Fruit fly (Drosophila melanogaster) whole organism, embryonic: Measurements from ENCODE around the gene Gr64b.
A peak's percentile ranks its signal among the peaks of the same experiment; 100 is the strongest.

Source experiments
- Antp ChIP-seq: fragments of 200-800 bp; sonication (Bioruptor generic); optimal IDR thresholded peaks from 3 replicates; lab custom pipeline; 2016; ENCODE audit warnings: missing biosample characterization, missing genetic modification characterization
- B-H1 ChIP-seq: fragments of 200-800 bp; sonication (Bioruptor generic); IDR thresholded peaks from 3 replicates; pipeline ENCODE4 v1.3.6; 2022; ENCODE audit warnings: missing biosample characterization, missing genetic modification characterization
- CG10366 ChIP-seq: fragments of 200-800 bp; sonication (Bioruptor generic); IDR thresholded peaks from 2 replicates; pipeline ENCODE4 v1.3.6; 2022; ENCODE audit warnings: missing biosample characterization, missing genetic modification characterization
- CG10543 ChIP-seq: fragments of 200-800 bp; sonication (Bioruptor generic); optimal IDR thresholded peaks from 3 replicates; lab custom pipeline; 2017; ENCODE audit warnings: missing biosample characterization, mild to moderate bottlenecking, missing genetic modification characterization, moderate library complexity
- CG11247 ChIP-seq: fragments of 200-800 bp; sonication (Bioruptor generic); IDR thresholded peaks from 2 replicates; pipeline ENCODE4 v1.3.6; 2022; ENCODE audit warnings: missing biosample characterization, missing genetic modification characterization
- CG11504 ChIP-seq: fragments of 200-800 bp; sonication (Bioruptor generic); optimal IDR thresholded peaks from 3 replicates; lab custom pipeline; 2019; ENCODE audit warnings: missing biosample characterization, mild to moderate bottlenecking, missing genetic modification characterization, moderate library complexity
- CG11696 ChIP-seq: fragments of 200-800 bp; sonication (Bioruptor generic); IDR thresholded peaks from 2 replicates; pipeline ENCODE4 v1.3.6; 2022; ENCODE audit warnings: missing biosample characterization, missing genetic modification characterization
- CG15269 ChIP-seq: fragments of 200-800 bp; sonication (Bioruptor generic); optimal IDR thresholded peaks from 2 replicates; lab custom pipeline; 2018; ENCODE audit warnings: missing biosample characterization, mild to moderate bottlenecking, missing genetic modification characterization, moderate library complexity
- CG15601 ChIP-seq: fragments of 200-800 bp; sonication (Bioruptor generic); optimal IDR thresholded peaks from 3 replicates; lab custom pipeline; 2019; ENCODE audit warnings: missing biosample characterization, mild to moderate bottlenecking, missing genetic modification characterization, moderate library complexity
- CG16813 ChIP-seq: fragments of 200-800 bp; sonication (Bioruptor generic); IDR thresholded peaks from 3 replicates; pipeline ENCODE4 v1.3.6; 2022; ENCODE audit warnings: missing biosample characterization, missing genetic modification characterization; ENCODE audit not compliant: partially characterized antibody
- CG17385 ChIP-seq: fragments of 200-800 bp; sonication (Bioruptor generic); optimal IDR thresholded peaks from 3 replicates; lab custom pipeline; 2018; ENCODE audit warnings: missing biosample characterization, mild to moderate bottlenecking, missing genetic modification characterization
- CG2129 ChIP-seq: fragments of 200-800 bp; sonication (Bioruptor generic); IDR thresholded peaks from 2 replicates; pipeline ENCODE4 v1.3.6; 2022; ENCODE audit warnings: missing biosample characterization, missing genetic modification characterization; ENCODE audit not compliant: partially characterized antibody
- CG31224 ChIP-seq: fragments of 200-800 bp; sonication (Bioruptor generic); IDR thresholded peaks from 2 replicates; pipeline ENCODE4 v1.3.6; 2022; ENCODE audit warnings: missing biosample characterization, missing genetic modification characterization
- CG4820 ChIP-seq: fragments of 200-800 bp; sonication (Bioruptor generic); optimal IDR thresholded peaks from 3 replicates; lab custom pipeline; 2016; ENCODE audit warnings: missing biosample characterization, missing genetic modification characterization
- CG6854 ChIP-seq: fragments of 200-800 bp; sonication (Bioruptor generic); optimal IDR thresholded peaks from 3 replicates; lab custom pipeline; 2017; ENCODE audit warnings: missing biosample characterization, mild to moderate bottlenecking, missing genetic modification characterization
- CG9437 ChIP-seq: fragments of 200-800 bp; sonication (Bioruptor generic); optimal IDR thresholded peaks from 2 replicates; lab custom pipeline; 2018; ENCODE audit warnings: missing biosample characterization, mild to moderate bottlenecking, missing genetic modification characterization
- CG9797 ChIP-seq: fragments of 200-800 bp; sonication (Bioruptor generic); optimal IDR thresholded peaks from 3 replicates; lab custom pipeline; 2018; ENCODE audit warnings: missing biosample characterization, mild to moderate bottlenecking, missing genetic modification characterization
- CG9876 ChIP-seq: fragments of 200-800 bp; sonication (Bioruptor generic); optimal IDR thresholded peaks from 2 replicates; lab custom pipeline; 2016; ENCODE audit warnings: missing biosample characterization, missing genetic modification characterization
- Dek ChIP-seq: fragments of 200-800 bp; sonication (Bioruptor generic); optimal IDR thresholded peaks from 3 replicates; lab custom pipeline; 2019; ENCODE audit warnings: missing biosample characterization, mild to moderate bottlenecking, missing genetic modification characterization, moderate library complexity
- Fer3 ChIP-seq: fragments of 200-800 bp; sonication (Bioruptor generic); optimal IDR thresholded peaks from 2 replicates; lab custom pipeline; 2018; ENCODE audit warnings: missing biosample characterization, mild to moderate bottlenecking, missing genetic modification characterization, moderate library complexity
- GATAe ChIP-seq: fragments of 200-800 bp; sonication (Bioruptor generic); conservative IDR thresholded peaks from 2 replicates; pipeline ENCODE4 v1.3.6; 2022; ENCODE audit warnings: missing biosample characterization, missing genetic modification characterization
- HmgD ChIP-seq: fragments of 200-800 bp; sonication (Bioruptor generic); optimal IDR thresholded peaks from 3 replicates; lab custom pipeline; 2016; ENCODE audit warnings: missing biosample characterization, missing genetic modification characterization
- Hr78 ChIP-seq, 2 experiments: fragments of 200-800 bp in 1 of 2; fragments of >200 bp in 1 of 2; sonication (Bioruptor generic) in 1 of 2; optimal IDR thresholded peaks; 2 replicates each; lab custom pipeline; 2017 to 2019; ENCODE audit warnings: missing biosample characterization in 2 of 2, missing genetic modification characterization in 2 of 2, mild to moderate bottlenecking in 1 of 2, moderate library complexity in 1 of 2
- Oli ChIP-seq: fragments of 200-800 bp; sonication (Bioruptor generic); optimal IDR thresholded peaks from 2 replicates; lab custom pipeline; 2018; ENCODE audit warnings: missing biosample characterization, mild to moderate bottlenecking, missing genetic modification characterization, moderate library complexity
- Ravus ChIP-seq: fragments of 200-800 bp; sonication (Bioruptor generic); IDR thresholded peaks from 2 replicates; pipeline ENCODE4 v1.3.6; 2022; ENCODE audit warnings: missing biosample characterization, missing genetic modification characterization
- Six4 ChIP-seq: fragments of 200-800 bp; sonication (Bioruptor generic); optimal IDR thresholded peaks from 2 replicates; lab custom pipeline; 2016; ENCODE audit warnings: missing biosample characterization, missing genetic modification characterization
- Taf1 ChIP-seq: fragments of 200-800 bp; sonication (Bioruptor generic); IDR thresholded peaks from 2 replicates; pipeline ENCODE4 v1.3.6; 2022; ENCODE audit warnings: missing biosample characterization, missing genetic modification characterization
- Usf ChIP-seq: fragments of 200-800 bp; sonication (Bioruptor generic); optimal IDR thresholded peaks from 2 replicates; lab custom pipeline; 2017; ENCODE audit warnings: missing genotype, missing biosample characterization, missing genetic modification characterization
- Vsx1 ChIP-seq: fragments of 200-800 bp; sonication (Bioruptor generic); optimal IDR thresholded peaks from 2 replicates; lab custom pipeline; 2017; ENCODE audit warnings: missing biosample characterization, mild to moderate bottlenecking, missing genetic modification characterization, missing genetic modification reagents
- al ChIP-seq: fragments of 200-800 bp; sonication (Bioruptor generic); IDR thresholded peaks from 2 replicates; pipeline ENCODE4 v1.3.6; 2022; ENCODE audit warnings: missing biosample characterization, missing genetic modification characterization
- bigmax ChIP-seq: fragments of 200-800 bp; sonication (Bioruptor generic); optimal IDR thresholded peaks from 2 replicates; lab custom pipeline; 2018; ENCODE audit warnings: missing biosample characterization, mild to moderate bottlenecking, missing genetic modification characterization
- cas ChIP-seq: fragments of 200-800 bp; sonication (Bioruptor generic); IDR thresholded peaks from 2 replicates; pipeline ENCODE4 v1.3.6; 2022; ENCODE audit warnings: missing biosample characterization, missing genetic modification characterization
- croc ChIP-seq: fragments of 200-800 bp; sonication (Bioruptor generic); conservative IDR thresholded peaks from 3 replicates; pipeline ENCODE4 v1.3.6; 2022; ENCODE audit warnings: missing biosample characterization, missing genetic modification characterization
- fu2 ChIP-seq: fragments of 200-800 bp; sonication (Bioruptor generic); optimal IDR thresholded peaks from 2 replicates; lab custom pipeline; 2016; ENCODE audit warnings: missing biosample characterization, missing genetic modification characterization
- gcm2 ChIP-seq: fragments of 200-800 bp; sonication (Bioruptor generic); optimal IDR thresholded peaks from 2 replicates; lab custom pipeline; 2016; ENCODE audit warnings: missing biosample characterization, missing genetic modification characterization
- p53 ChIP-seq: fragments of 200-800 bp; sonication (Bioruptor generic); optimal IDR thresholded peaks from 2 replicates; lab custom pipeline; 2016; ENCODE audit warnings: missing biosample characterization, missing genetic modification characterization
- pb ChIP-seq: fragments of 200-800 bp; sonication (Bioruptor generic); optimal IDR thresholded peaks from 3 replicates; lab custom pipeline; 2016; ENCODE audit warnings: missing biosample characterization, missing genetic modification characterization
- psq ChIP-seq: fragments of 200-800 bp; sonication (Bioruptor generic); optimal IDR thresholded peaks from 2 replicates; lab custom pipeline; 2017; ENCODE audit warnings: missing biosample characterization, missing genetic modification characterization
- pzg ChIP-seq: fragments of 200-800 bp; sonication (Bioruptor generic); optimal IDR thresholded peaks from 3 replicates; lab custom pipeline; 2018; ENCODE audit warnings: missing biosample characterization, mild to moderate bottlenecking, missing genetic modification characterization, moderate library complexity
- sc ChIP-seq, 3 experiments: fragments of >200 bp in 2 of 3; fragments of 200-800 bp in 1 of 3; sonication (Bioruptor generic) in 1 of 3; optimal IDR thresholded peaks; 2 replicates in 2 of 3; 3 replicates in 1 of 3; lab custom pipeline; 2017; ENCODE audit warnings: mild to moderate bottlenecking in 1 of 3, missing biosample characterization in 1 of 3, missing genetic modification characterization in 1 of 3, missing genetic modification reagents in 1 of 3
- scrt ChIP-seq: fragments of 200-800 bp; sonication (Bioruptor generic); optimal IDR thresholded peaks from 2 replicates; lab custom pipeline; 2018; ENCODE audit warnings: missing biosample characterization, mild to moderate bottlenecking, missing genetic modification characterization, moderate library complexity
- sens ChIP-seq: fragments of 200-800 bp; sonication (Bioruptor generic); peaks from one replicate; lab custom pipeline; 2016; ENCODE audit warnings: missing biosample characterization, missing genetic modification characterization
- sens-2 ChIP-seq: fragments of 200-800 bp; sonication (Bioruptor generic); IDR thresholded peaks from 2 replicates; pipeline ENCODE4 v1.3.6; 2022; ENCODE audit warnings: missing biosample characterization, missing genetic modification characterization
- sima ChIP-seq: fragments of 200-800 bp; sonication (Bioruptor generic); optimal IDR thresholded peaks from 2 replicates; lab custom pipeline; 2016; ENCODE audit warnings: missing biosample characterization, missing genetic modification characterization
- usp ChIP-seq: fragments of >200 bp; optimal IDR thresholded peaks from 2 replicates; lab custom pipeline; 2017; ENCODE audit warnings: missing biosample characterization, missing genetic modification characterization

The Gr64b gene

DNA sequence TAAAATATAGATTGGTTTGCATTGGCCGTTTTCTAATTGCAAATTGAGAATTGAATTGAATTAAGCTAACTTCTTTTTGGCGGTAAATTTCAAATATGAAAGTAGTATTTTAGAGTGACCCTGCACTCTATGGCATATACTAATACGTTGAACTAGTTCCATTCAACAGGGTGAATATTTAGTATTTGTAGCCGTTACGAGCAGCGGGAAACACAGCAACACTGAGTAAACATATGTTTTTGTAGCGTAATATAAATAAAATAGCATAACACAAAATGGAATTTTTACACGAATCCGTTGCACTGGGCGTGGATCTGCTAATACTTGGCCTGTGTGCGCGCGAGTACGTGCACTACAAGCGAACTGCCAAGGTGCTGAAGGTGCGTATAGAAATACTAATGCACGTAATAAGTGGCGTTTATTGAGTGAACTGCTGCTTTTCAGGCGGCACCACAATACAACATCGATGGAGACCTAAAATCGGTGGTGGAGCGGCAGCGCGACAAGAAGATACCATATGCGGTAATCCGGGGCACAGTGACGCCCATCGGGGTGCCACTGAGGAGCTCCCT lies 7.1 kb upstream of the Gr64b start, which contains the start of gene Mul1 (continued):
- no peak for TF ChIP-seq usp
- TF ChIP-seq cas (GFP tag; lab: Robert Waterston, UW): no peak
- no peak for TF ChIP-seq CG10543 (GFP tag; lab: Kevin White, UChicago)
- TF ChIP-seq sima (GFP tag; lab: Kevin White, UChicago): no peak

DNA sequence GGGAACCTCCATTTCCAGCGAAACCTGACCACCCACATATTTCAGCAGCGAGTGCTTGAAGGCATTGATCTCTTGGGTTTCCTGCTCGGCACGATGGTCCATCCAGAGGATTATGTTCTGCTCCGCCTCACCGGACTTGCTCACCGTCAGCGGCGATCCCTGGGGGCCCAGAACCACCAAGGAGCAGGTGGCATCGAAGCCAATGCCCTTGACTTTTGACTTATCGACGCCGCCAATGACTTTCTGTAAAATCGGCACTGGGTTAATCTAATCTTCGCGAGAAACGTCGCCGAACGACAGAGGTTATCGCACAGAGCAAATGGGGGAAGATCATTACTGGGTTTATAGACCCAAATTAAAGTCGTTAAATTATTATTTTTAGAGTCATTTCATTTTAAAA lies 3.9 kb upstream of the Gr64b start:
- no peak for TF ChIP-seq Usf
- TF ChIP-seq Hr78 (GFP tag; optimal IDR thresholded peaks at IDR 0.05; lab: Kevin White, UChicago): peak in 1 of 2 experiments; percentile 13
- 0 out of 2 replicates have a peak, but pooled peaks have one; percentile 7 for TF ChIP-seq CG11696 (GFP tag; lab: Robert Waterston, UW)
- TF ChIP-seq, all 482 proteins: peak for 2

DNA sequence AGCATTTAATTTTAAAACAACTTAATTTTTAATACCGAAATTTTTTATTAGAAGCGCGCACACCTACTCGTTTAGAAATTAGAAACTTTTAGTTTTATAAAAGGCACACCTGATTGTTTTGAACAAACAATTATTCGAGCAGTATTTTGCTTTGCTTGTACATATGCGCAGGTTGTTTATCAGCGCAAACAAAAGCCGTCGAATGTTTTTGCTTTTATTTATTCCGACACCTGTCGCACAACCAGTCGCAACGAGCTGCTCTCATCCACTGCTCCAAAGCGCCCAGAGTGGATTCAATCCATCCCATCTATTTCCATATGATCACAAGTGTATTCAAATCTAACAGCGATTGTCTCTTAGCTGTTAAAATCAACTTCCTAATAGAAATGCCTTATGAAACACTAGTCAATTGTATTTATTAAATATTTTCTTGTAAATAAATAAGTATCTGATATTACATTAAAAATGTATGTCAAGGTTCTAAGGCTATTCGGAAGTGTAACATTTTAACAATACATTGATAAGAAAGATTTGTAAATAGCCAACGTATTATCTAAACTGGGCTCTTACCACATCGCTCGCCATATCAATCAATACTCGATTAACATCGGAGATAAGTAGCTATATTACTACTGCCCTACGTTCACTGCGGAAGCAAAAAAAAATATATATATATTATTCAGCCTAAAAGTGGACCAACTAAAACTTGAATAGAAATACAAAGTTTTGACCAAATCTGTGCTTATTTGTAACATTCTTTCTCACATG lies 2.5 kb upstream of the Gr64b start, which contains the start of gene CG11594:
Gene CG11594 (minus strand): TSS at position 274 of the 768 bp plus-strand sequence.
- TF ChIP-seq Fer3 (tag; lab: Kevin White, UChicago) (peak; percentile 27), B-H1 (GFP tag; lab: Robert Waterston, UW) (no peak), Ravus (GFP tag; lab: Robert Waterston, UW) (no peak), CG10366 (peak; percentile 15; the same call in 1 of the 2 replicates), pb (GFP tag; lab: Kevin White, UChicago) (no peak), al (GFP tag; lab: Robert Waterston, UW) (no peak), CG4820 (GFP tag; lab: Kevin White, UChicago) (no peak), scrt (GFP tag; lab: Kevin White, UChicago) (no peak), GATAe (no peak), CG2129 (GFP tag; lab: Robert Waterston, UW) (no peak), CG16813 (GFP tag; lab: Robert Waterston, UW) (no peak), gcm2 (GFP tag; lab: Kevin White, UChicago) (no peak), pzg (GFP tag; lab: Kevin White, UChicago) (no peak), sens (GFP tag; lab: Kevin White, UChicago) (peak; percentile 62), psq (no peak), CG9876 (GFP tag; lab: Kevin White, UChicago) (no peak), CG11504 (no peak), CG9797 (no peak), Vsx1 (no peak), p53 (GFP tag; lab: Kevin White, UChicago) (no peak), HmgD (GFP tag; lab: Kevin White, UChicago) (no peak), Taf1 (no peak), CG6854 (GFP tag; lab: Kevin White, UChicago) (peak; percentile 7), croc (GFP tag; lab: Robert Waterston, UW) (no peak), CG17385 (GFP tag; lab: Kevin White, UChicago) (no peak), fu2 (GFP tag; lab: Kevin White, UChicago) (no peak), Six4 (GFP tag; lab: Kevin White, UChicago) (no peak), CG10543 (GFP tag; lab: Kevin White, UChicago) (peak; percentile 40), sens-2 (no peak), CG15269 (tag; lab: Kevin White, UChicago) (peak; percentile 39), CG9437 (no peak), CG31224 (GFP tag; lab: Robert Waterston, UW) (no peak), Dek (tag; lab: Kevin White, UChicago) (no peak), bigmax (no peak), CG15601 (tag; lab: Kevin White, UChicago) (no peak), Oli (tag; lab: Kevin White, UChicago) (no peak), Antp (GFP tag; lab: Kevin White, UChicago) (no peak), sc (optimal IDR thresholded peaks at IDR 0.05; lab: Kevin White, UChicago) (no peak), sc (GFP tag; optimal IDR thresholded peaks at IDR 0.05; lab: Kevin White, UChicago) (no peak), CG11247 (GFP tag; lab: Robert Waterston, UW) (no peak)
